Fruit fly (Drosophila melanogaster): ENCODE data around the gene CG14073.

The CG14073 gene

dm6 chr3L:18783544-18783943 lies 36.9 kb downstream of the CG14073 start (continued):
- TF ChIP-seq inv (GFP tag; IDR thresholded peaks at IDR 0.05; ENCODE audit: partially characterized antibody) (no peak), HmgZ (tag; optimal IDR thresholded peaks at IDR 0.05) (no peak), CG30403 (GFP tag; optimal IDR thresholded peaks at IDR 0.05) (no peak), CG8290 (GFP tag; optimal IDR thresholded peaks at IDR 0.05) (no peak), CG8290 (tag; optimal IDR thresholded peaks at IDR 0.05) (peak in 1 of 2 experiments; percentile 17), CG17328 (GFP tag; IDR thresholded peaks at IDR 0.05) (no peak), tup (GFP tag; optimal IDR thresholded peaks at IDR 0.05) (no peak), Hr3 (GFP tag; optimal IDR thresholded peaks at IDR 0.05) (peak; percentile 79), CG17829 (tag; optimal IDR thresholded peaks at IDR 0.05) (no peak), mld (GFP tag; IDR thresholded peaks at IDR 0.05; ENCODE audit: partially characterized antibody) (no peak), CG2120 (GFP tag; optimal IDR thresholded peaks at IDR 0.05) (no peak), Fer1 (GFP tag; optimal IDR thresholded peaks at IDR 0.05) (no peak), ssp (GFP tag; IDR thresholded peaks at IDR 0.05) (no peak), disco-r (GFP tag; optimal IDR thresholded peaks at IDR 0.05) (no peak), CG14667 (GFP tag; IDR thresholded peaks at IDR 0.05) (no peak), CG32767 (GFP tag; IDR thresholded peaks at IDR 0.05) (0 out of 2 replicates have a peak, but pooled peaks have one; percentile 13), psq (GFP tag; optimal IDR thresholded peaks at IDR 0.05) (no peak), tin (GFP tag; optimal IDR thresholded peaks at IDR 0.05) (no peak), sens-2 (GFP tag; IDR thresholded peaks at IDR 0.05) (no peak), CG9817 (tag; optimal IDR thresholded peaks at IDR 0.05) (no peak), mam (GFP tag; optimal IDR thresholded peaks at IDR 0.05) (no peak), CG5180 (GFP tag; optimal IDR thresholded peaks at IDR 0.05) (no peak), HLH3B (GFP tag; IDR thresholded peaks at IDR 0.05) (no peak), lov (optimal IDR thresholded peaks at IDR 0.05) (no peak), lov (GFP tag; IDR thresholded peaks at IDR 0.05) (0 out of 3 replicates have a peak, but pooled peaks have one; percentile 49), CG8765 (GFP tag; IDR thresholded peaks at IDR 0.05) (no peak), ci (GFP tag; IDR thresholded peaks at IDR 0.05) (peak; percentile 75; the same call in 2 of the 3 replicates), tna (GFP tag; IDR thresholded peaks at IDR 0.05; ENCODE audit: partially characterized antibody) (no peak), Dp (GFP tag; optimal IDR thresholded peaks at IDR 0.05) (no peak), Adf1 (GFP tag; IDR thresholded peaks at IDR 0.05) (peak; percentile 62), CG7987 (GFP tag; optimal IDR thresholded peaks at IDR 0.05) (no peak), Dref (GFP tag; IDR thresholded peaks at IDR 0.05) (no peak), Meics (GFP tag; optimal IDR thresholded peaks at IDR 0.05) (no peak)

dm6 chr3L:18782653-18783052 lies 37.8 kb downstream of the CG14073 start:
- peak; percentile 72 for TF ChIP-seq Adf1 (GFP tag; IDR thresholded peaks at IDR 0.05)
- no peak for TF ChIP-seq Camta (GFP tag; optimal IDR thresholded peaks at IDR 0.05)
- no peak for TF ChIP-seq Mrtf (GFP tag; IDR thresholded peaks at IDR 0.05)
- TF ChIP-seq ftz-f1 (GFP tag; optimal IDR thresholded peaks at IDR 0.05), result peak; percentile 56
- TF ChIP-seq inv (GFP tag; IDR thresholded peaks at IDR 0.05; ENCODE audit: partially characterized antibody), result no peak

DNA sequence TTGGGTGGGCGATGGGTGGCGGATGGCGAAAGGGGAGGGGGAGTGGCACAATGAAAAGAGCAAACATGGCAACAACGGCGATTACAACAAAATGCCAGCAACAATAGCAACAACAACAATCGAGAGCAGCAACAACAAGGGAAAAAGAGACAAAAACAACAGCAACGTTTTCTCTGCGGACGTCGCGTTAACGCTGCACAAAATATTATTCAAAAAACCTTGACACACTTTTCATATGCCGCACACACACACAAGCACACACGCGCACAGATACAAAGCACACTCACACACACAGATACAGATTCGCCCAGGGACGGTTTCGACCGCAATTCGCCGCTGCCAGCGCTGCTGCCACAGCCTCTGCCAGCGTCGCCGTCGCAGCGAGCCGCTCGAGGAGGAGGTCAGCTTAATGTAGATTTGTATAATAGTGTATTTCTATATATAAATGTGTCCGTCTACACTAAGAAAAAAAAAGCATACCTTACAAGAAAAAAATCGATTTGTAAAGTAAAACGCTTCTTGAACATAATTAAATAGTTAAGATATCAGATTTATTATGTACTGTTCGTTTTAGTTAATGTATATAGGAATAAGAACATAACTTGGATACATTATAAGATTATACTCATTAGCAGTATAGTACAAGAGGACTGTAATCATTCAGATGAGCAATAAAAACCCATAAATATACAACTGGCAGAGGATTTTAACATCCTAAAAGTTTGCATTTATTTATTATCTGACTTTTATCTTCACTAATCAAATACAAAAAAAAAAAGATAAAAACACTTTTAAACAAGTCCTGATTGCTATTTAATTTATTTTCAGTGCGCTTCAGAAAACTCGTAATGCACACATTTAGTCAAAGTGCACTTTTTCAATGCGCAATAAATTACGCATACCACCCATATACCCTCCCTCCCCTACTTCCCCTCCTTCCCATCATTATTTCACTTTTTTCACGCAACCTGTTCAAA lies 38.5 kb downstream of the CG14073 start:
- TF ChIP-seq ac (GFP tag; optimal IDR thresholded peaks at IDR 0.05), result no peak
- TF ChIP-seq toy (GFP tag; IDR thresholded peaks at IDR 0.05), result no peak
- no peak for TF ChIP-seq corto (GFP tag; optimal IDR thresholded peaks at IDR 0.05)
- TF ChIP-seq CG9932 (GFP tag; IDR thresholded peaks at IDR 0.05), result no peak
- TF ChIP-seq crc (GFP tag; optimal IDR thresholded peaks at IDR 0.05), result no peak
- no peak for TF ChIP-seq fd64A (GFP tag; optimal IDR thresholded peaks at IDR 0.05)
- TF ChIP-seq CG10321 (GFP tag; IDR thresholded peaks at IDR 0.05), result 0 out of 2 replicates have a peak, but pooled peaks have one; percentile 33
- TF ChIP-seq CG31388 (GFP tag; optimal IDR thresholded peaks at IDR 0.05), result no peak
- TF ChIP-seq CG9727 (GFP tag; optimal IDR thresholded peaks at IDR 0.05), result peak; percentile 41
- no peak for TF ChIP-seq Dll (GFP tag; IDR thresholded peaks at IDR 0.05; ENCODE audit: partially characterized antibody)
- TF ChIP-seq CG30431 (GFP tag; optimal IDR thresholded peaks at IDR 0.05), result no peak
- TF ChIP-seq chif (GFP tag; optimal IDR thresholded peaks at IDR 0.05), result peak in 1 of 2 experiments; percentile 20
- peak; percentile 40 for TF ChIP-seq bcd (GFP tag; optimal IDR thresholded peaks at IDR 0.05)

Data from whole organism, embryonic.